Comparison of ENCODE assay signal across 2 worm cellular contexts in the genomic region with DNA sequence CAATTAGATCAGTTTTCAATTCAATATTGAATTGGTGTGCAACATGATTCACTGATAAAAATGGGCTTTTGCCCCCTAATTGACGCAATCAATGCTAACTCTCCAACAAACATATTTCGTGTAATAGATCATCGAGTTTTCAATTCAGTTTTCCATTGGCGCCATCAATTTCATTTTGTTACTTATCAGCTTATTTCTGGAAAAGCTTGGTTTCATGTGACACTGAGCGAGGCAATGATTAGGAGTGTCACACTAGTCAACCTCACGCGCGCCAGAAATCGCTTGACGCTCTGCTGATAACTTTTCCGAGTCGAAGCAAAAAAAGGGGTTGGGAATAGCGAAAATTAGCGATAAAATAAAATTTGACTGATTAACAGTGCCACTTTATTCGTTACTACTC.
TF ChIP-seq lines count a peak whose summit lies in the region.

TSS of gene ets-4 (plus strand) at position 347 of the 400 bp plus-strand sequence.

TF ChIP-seq in whole organism, L1 larva, 84 proteins besides CTCF, POLR2A, EP300 and RAD21 (continued from another document):
- peak in 1 of 2 experiments; percentile 44 for TF ChIP-seq mdl-1 (tag; optimal IDR thresholded peaks at IDR 0.05; lab: Kevin White, UChicago)
- TF ChIP-seq unc-98 (GFP tag; IDR thresholded peaks at IDR 0.05; lab: Robert Waterston, UW) = no peak
- no peak for TF ChIP-seq mef-2 (tag; optimal IDR thresholded peaks at IDR 0.05; lab: Kevin White, UChicago)
- TF ChIP-seq nhr-19 (GFP tag; conservative IDR thresholded peaks at IDR 0.05; lab: Robert Waterston, UW) = no peak
- TF ChIP-seq sup-37 (GFP tag; optimal IDR thresholded peaks at IDR 0.05; lab: Kevin White, UChicago) = no peak
- TF ChIP-seq jun-1 (tag; optimal IDR thresholded peaks at IDR 0.05; lab: Kevin White, UChicago) = peak; percentile 40
- no peak for TF ChIP-seq xbp-1 (tag; optimal IDR thresholded peaks at IDR 0.05; lab: Kevin White, UChicago)
- TF ChIP-seq lin-14 (GFP tag; optimal IDR thresholded peaks at IDR 0.05; lab: Kevin White, UChicago) = peak; percentile 4
- no peak for TF ChIP-seq fkh-4 (tag; optimal IDR thresholded peaks at IDR 0.05; lab: Kevin White, UChicago; ENCODE audit: borderline replicate concordance)
- no peak for TF ChIP-seq dsc-1 (tag; optimal IDR thresholded peaks at IDR 0.05; lab: Kevin White, UChicago)
- TF ChIP-seq nhr-28 (tag; optimal IDR thresholded peaks at IDR 0.05; lab: Kevin White, UChicago) = no peak
- no peak for TF ChIP-seq ceh-90 (tag; optimal IDR thresholded peaks at IDR 0.05; lab: Kevin White, UChicago)
- no peak for TF ChIP-seq nhr-85 (tag; lab: Kevin White, UChicago)
- TF ChIP-seq grh-1 (GFP tag; IDR thresholded peaks at IDR 0.05; lab: Robert Waterston, UW) = no peak
- peak; percentile 37 for TF ChIP-seq nhr-71 (tag; optimal IDR thresholded peaks at IDR 0.05; lab: Kevin White, UChicago)
- no peak for TF ChIP-seq alr-1 (tag; optimal IDR thresholded peaks at IDR 0.05; lab: Kevin White, UChicago; ENCODE audit: borderline replicate concordance)
- no peak for TF ChIP-seq nhr-12 (tag; optimal IDR thresholded peaks at IDR 0.05; lab: Kevin White, UChicago)
- peak; percentile 78 for TF ChIP-seq pqm-1 (tag; optimal IDR thresholded peaks at IDR 0.05; lab: Kevin White, UChicago)
- peak; percentile 97 for TF ChIP-seq elt-2 (tag; optimal IDR thresholded peaks at IDR 0.05; lab: Kevin White, UChicago)

TF ChIP-seq in whole organism, L4 larva, 104 proteins besides CTCF, POLR2A, EP300 and RAD21 (continued from another document):
- TF ChIP-seq dmd-8 (GFP tag; IDR thresholded peaks at IDR 0.05; lab: Robert Waterston, UW) = no peak
- peak; percentile 73; the same call in 1 of the 2 replicates for TF ChIP-seq ceh-20 (GFP tag; IDR thresholded peaks at IDR 0.05; lab: Robert Waterston, UW)
- TF ChIP-seq F49E8.2 (tag; optimal IDR thresholded peaks at IDR 0.05; lab: Kevin White, UChicago; ENCODE audit: borderline replicate concordance) = no peak
- no peak for TF ChIP-seq ces-1 (GFP tag; optimal IDR thresholded peaks at IDR 0.05; lab: Kevin White, UChicago)
- peak; percentile 13 for TF ChIP-seq nhr-6 (tag; optimal IDR thresholded peaks at IDR 0.05; lab: Kevin White, UChicago)
- peak; percentile 52 for TF ChIP-seq mes-2 (tag; optimal IDR thresholded peaks at IDR 0.05; lab: Kevin White, UChicago; ENCODE audit: poor library complexity, severe bottlenecking)
- TF ChIP-seq lsy-2 (tag; optimal IDR thresholded peaks at IDR 0.05; lab: Kevin White, UChicago) = peak in 1 of 2 experiments; percentile 26
- TF ChIP-seq T20F7.1 (GFP tag; optimal IDR thresholded peaks at IDR 0.05; lab: Kevin White, UChicago) = peak; percentile 17
- TF ChIP-seq Y5F2A.4 (GFP tag; optimal IDR thresholded peaks at IDR 0.05; lab: Kevin White, UChicago) = no peak
- no peak for TF ChIP-seq snpc-4 (tag; optimal IDR thresholded peaks at IDR 0.05; lab: Kevin White, UChicago)
- TF ChIP-seq Y75B8A.6 (GFP tag; IDR thresholded peaks at IDR 0.05; lab: Robert Waterston, UW) = no peak
- TF ChIP-seq hlh-30 (tag; optimal IDR thresholded peaks at IDR 0.05; lab: Kevin White, UChicago; ENCODE audit: insufficient read depth) = peak; percentile 83
- no peak for TF ChIP-seq rbr-2 (tag; optimal IDR thresholded peaks at IDR 0.05; lab: Kevin White, UChicago)
- no peak for TF ChIP-seq nhr-237 (tag; optimal IDR thresholded peaks at IDR 0.05; lab: Kevin White, UChicago)
- peak; percentile 33 for TF ChIP-seq mep-1 (tag; optimal IDR thresholded peaks at IDR 0.05; lab: Kevin White, UChicago)
- peak; percentile 85 for TF ChIP-seq tra-1 (GFP tag; IDR thresholded peaks at IDR 0.05; lab: Robert Waterston, UW)
- peak; percentile 92 for TF ChIP-seq dmd-6 (GFP tag; IDR thresholded peaks at IDR 0.05; lab: Robert Waterston, UW)
- no peak for TF ChIP-seq ztf-7 (tag; optimal IDR thresholded peaks at IDR 0.05; lab: Kevin White, UChicago)
- TF ChIP-seq ceh-32 (tag; optimal IDR thresholded peaks at IDR 0.05; lab: Kevin White, UChicago; ENCODE audit: poor library complexity) = no peak
- TF ChIP-seq nhr-77 (tag; optimal IDR thresholded peaks at IDR 0.05; lab: Kevin White, UChicago) = peak; percentile 46
- TF ChIP-seq pha-4 (GFP tag; IDR thresholded peaks at IDR 0.05; lab: Robert Waterston, UW) = peak; percentile 11; the same call in 1 of the 2 replicates
- no peak for TF ChIP-seq pha-4 (tag; optimal IDR thresholded peaks at IDR 0.05; lab: Kevin White, UChicago)
- TF ChIP-seq nhr-76 (tag; optimal IDR thresholded peaks at IDR 0.05; lab: Kevin White, UChicago) = no peak
- peak; percentile 86 for TF ChIP-seq nhr-102 (tag; optimal IDR thresholded peaks at IDR 0.05; lab: Kevin White, UChicago)
- no peak for TF ChIP-seq daf-8 (GFP tag; IDR thresholded peaks at IDR 0.05; lab: Robert Waterston, UW)
- no peak for TF ChIP-seq mxl-2 (GFP tag; conservative IDR thresholded peaks at IDR 0.05; lab: Robert Waterston, UW)
- peak; percentile 86 for TF ChIP-seq dve-1 (tag; optimal IDR thresholded peaks at IDR 0.05; lab: Kevin White, UChicago; ENCODE audit: insufficient read depth)
- 0 out of 2 replicates have a peak, but pooled peaks have one; percentile 47 for TF ChIP-seq lin-1 (GFP tag; IDR thresholded peaks at IDR 0.05; lab: Robert Waterston, UW)
- peak; percentile 9 for TF ChIP-seq lin-13 (GFP tag; optimal IDR thresholded peaks at IDR 0.05; lab: Kevin White, UChicago)
- TF ChIP-seq egl-27 (tag; optimal IDR thresholded peaks at IDR 0.05; lab: Kevin White, UChicago) = no peak
- no peak for TF ChIP-seq nhr-11 (tag; optimal IDR thresholded peaks at IDR 0.05; lab: Kevin White, UChicago)
- TF ChIP-seq ZK546.5 (tag; optimal IDR thresholded peaks at IDR 0.05; lab: Kevin White, UChicago) = no peak
- TF ChIP-seq mdt-29 (GFP tag; IDR thresholded peaks at IDR 0.05; lab: Robert Waterston, UW) = peak; percentile 54; the same call in 1 of the 2 replicates
- no peak for TF ChIP-seq jun-1 (tag; optimal IDR thresholded peaks at IDR 0.05; lab: Kevin White, UChicago)
- TF ChIP-seq mdl-1 (tag; optimal IDR thresholded peaks at IDR 0.05; lab: Kevin White, UChicago) = peak in 1 of 2 experiments; percentile 33
- peak; percentile 86 for TF ChIP-seq nhr-28 (tag; optimal IDR thresholded peaks at IDR 0.05; lab: Kevin White, UChicago)
- TF ChIP-seq fos-1 (tag; optimal IDR thresholded peaks at IDR 0.05; lab: Kevin White, UChicago) = no peak
- TF ChIP-seq lin-38 (GFP tag; IDR thresholded peaks at IDR 0.05; lab: Robert Waterston, UW) = no peak
- no peak for TF ChIP-seq ceh-82 (tag; optimal IDR thresholded peaks at IDR 0.05; lab: Kevin White, UChicago)
- TF ChIP-seq nhr-25 (tag; optimal IDR thresholded peaks at IDR 0.05; lab: Kevin White, UChicago; ENCODE audit: borderline replicate concordance, insufficient read depth) = no peak
- TF ChIP-seq dmd-9 (GFP tag; IDR thresholded peaks at IDR 0.05; lab: Robert Waterston, UW) = no peak
- TF ChIP-seq daf-16 (GFP tag; optimal IDR thresholded peaks at IDR 0.05; lab: Kevin White, UChicago) = peak in 1 of 2 experiments; percentile 68
- peak; percentile 92 for TF ChIP-seq daf-16 (tag; optimal IDR thresholded peaks at IDR 0.05; lab: Kevin White, UChicago)
- TF ChIP-seq nhr-41 (GFP tag; IDR thresholded peaks at IDR 0.05; lab: Robert Waterston, UW) = no peak
- TF ChIP-seq lin-29 (GFP tag; IDR thresholded peaks at IDR 0.05; lab: Robert Waterston, UW) = no peak
- TF ChIP-seq hlh-11 (tag; optimal IDR thresholded peaks at IDR 0.05; lab: Kevin White, UChicago) = peak; percentile 94
- 0 out of 2 replicates have a peak, but pooled peaks have one; percentile 31 for TF ChIP-seq T26A8.4 (GFP tag; IDR thresholded peaks at IDR 0.05; lab: Robert Waterston, UW)
- TF ChIP-seq mxl-3 (GFP tag; optimal IDR thresholded peaks at IDR 0.05; lab: Kevin White, UChicago) = peak; percentile 19
- TF ChIP-seq R02D3.7 (tag; optimal IDR thresholded peaks at IDR 0.05; lab: Kevin White, UChicago) = no peak
- no peak for TF ChIP-seq attf-4 (tag; optimal IDR thresholded peaks at IDR 0.05; lab: Kevin White, UChicago)
- no peak for TF ChIP-seq cey-2 (tag; optimal IDR thresholded peaks at IDR 0.05; lab: Kevin White, UChicago; ENCODE audit: borderline replicate concordance, insufficient read depth)
